Comparison of ENCODE assay signal across 1 worm cellular context in the genomic region with DNA sequence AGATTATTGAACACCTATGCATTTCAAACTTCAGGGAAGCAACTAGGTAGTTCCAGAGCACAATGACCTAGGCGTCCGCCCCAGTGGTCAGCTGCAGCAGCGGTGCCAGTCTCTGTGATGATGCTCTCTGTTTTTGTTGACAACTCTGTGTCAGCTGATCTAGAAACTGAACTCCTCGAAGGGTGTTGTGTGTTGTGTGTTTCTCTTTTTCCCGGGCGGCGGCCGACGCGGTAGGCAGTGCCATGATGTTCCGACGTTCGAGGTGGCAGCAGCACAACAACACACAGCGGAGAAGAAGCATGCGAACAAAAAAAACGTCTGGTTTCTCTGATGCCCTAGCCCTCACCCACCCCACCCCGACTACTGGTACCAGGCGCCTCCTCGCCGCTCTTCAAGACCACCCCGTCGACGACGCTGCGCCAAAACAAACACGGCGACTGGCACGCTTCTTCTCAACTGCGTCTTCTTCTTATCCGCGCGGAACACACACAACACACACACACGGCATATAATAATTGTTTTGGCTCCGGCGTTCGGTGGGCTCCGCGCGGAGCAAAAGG.
TF ChIP-seq lines count a peak whose summit lies in the region.

No protein-coding gene starts in this region.

TF ChIP-seq in whole organism, L4 larva, 104 proteins besides CTCF, POLR2A, EP300 and RAD21 (continued from another document):
- TF ChIP-seq F37D6.2 (tag; optimal IDR thresholded peaks at IDR 0.05; lab: Kevin White, UChicago), result peak; percentile 3
TF ChIP-seq in whole organism, L4 larva: peak in this region for 15.
